Fruit fly (Drosophila melanogaster) whole organism, embryonic: ENCODE measurements around the gene CG18649.

Source experiments
- Asciz ChIP-seq: fragments of 200-800 bp; sonication (Bioruptor generic); optimal IDR thresholded peaks from 2 replicates; lab custom pipeline; 2017; ENCODE audit warnings: missing biosample characterization, mild to moderate bottlenecking, missing genetic modification characterization, missing genetic modification reagents
- C15 ChIP-seq: fragments of 200-800 bp; sonication (Bioruptor generic); IDR thresholded peaks from 3 replicates; pipeline ENCODE4 v1.3.6; 2022; ENCODE audit warnings: missing biosample characterization, missing genetic modification characterization
- CG10543 ChIP-seq: fragments of 200-800 bp; sonication (Bioruptor generic); optimal IDR thresholded peaks from 3 replicates; lab custom pipeline; 2017; ENCODE audit warnings: missing biosample characterization, mild to moderate bottlenecking, missing genetic modification characterization, moderate library complexity
- CG11093 ChIP-seq: fragments of 200-800 bp; sonication (Bioruptor generic); IDR thresholded peaks from 3 replicates; pipeline ENCODE4 v1.3.6; 2022; ENCODE audit warnings: missing biosample characterization, missing genetic modification characterization
- CG12236 ChIP-seq: fragments of 200-800 bp; sonication (Bioruptor generic); optimal IDR thresholded peaks from 2 replicates; lab custom pipeline; 2016; ENCODE audit warnings: missing biosample characterization, missing genetic modification characterization
- CG12391 ChIP-seq: fragments of 200-800 bp; sonication (Bioruptor generic); optimal IDR thresholded peaks from 3 replicates; lab custom pipeline; 2018; ENCODE audit warnings: missing biosample characterization, mild to moderate bottlenecking, missing genetic modification characterization, moderate library complexity
- CG1603 ChIP-seq: fragments of 200-800 bp; sonication (Bioruptor generic); optimal IDR thresholded peaks from 2 replicates; lab custom pipeline; 2019; ENCODE audit warnings: missing biosample characterization, mild to moderate bottlenecking, missing genetic modification characterization, moderate library complexity
- CG17186 ChIP-seq: fragments of 200-800 bp; sonication (Bioruptor generic); optimal IDR thresholded peaks from 3 replicates; lab custom pipeline; 2017; ENCODE audit warnings: missing biosample characterization, missing genetic modification reagents, missing genetic modification characterization
- CG17359 ChIP-seq: fragments of 200-800 bp; sonication (Bioruptor generic); optimal IDR thresholded peaks from 3 replicates; lab custom pipeline; 2018; ENCODE audit warnings: missing biosample characterization, mild to moderate bottlenecking, missing genetic modification characterization, moderate library complexity
- CG17361 ChIP-seq: fragments of 200-800 bp; sonication (Bioruptor generic); IDR thresholded peaks from 3 replicates; pipeline ENCODE4 v1.3.6; 2022; ENCODE audit warnings: missing biosample characterization, missing genetic modification characterization
- CG17802 ChIP-seq: fragments of 200-800 bp; sonication (Bioruptor generic); optimal IDR thresholded peaks from 2 replicates; lab custom pipeline; 2018; ENCODE audit warnings: missing biosample characterization, mild to moderate bottlenecking, missing genetic modification characterization, moderate library complexity
- CG30403 ChIP-seq: fragments of 200-800 bp; sonication (Bioruptor generic); optimal IDR thresholded peaks from 3 replicates; lab custom pipeline; 2016; ENCODE audit warnings: missing biosample characterization, missing genetic modification characterization
- CG30431 ChIP-seq: fragments of 200-800 bp; sonication (Bioruptor generic); optimal IDR thresholded peaks from 2 replicates; lab custom pipeline; 2017; ENCODE audit warnings: missing biosample characterization, missing genetic modification characterization
- CG4328 ChIP-seq: fragments of 200-800 bp; sonication (Bioruptor generic); optimal IDR thresholded peaks from 3 replicates; lab custom pipeline; 2017; ENCODE audit warnings: missing biosample characterization, missing genetic modification reagents, missing genetic modification characterization
- CG4854 ChIP-seq: fragments of 200-800 bp; sonication (Bioruptor generic); optimal IDR thresholded peaks from 2 replicates; lab custom pipeline; 2016; ENCODE audit warnings: missing biosample characterization, missing genetic modification characterization, inconsistent platforms
- CG7357 ChIP-seq: fragments of 200-800 bp; sonication (Bioruptor generic); IDR thresholded peaks from 3 replicates; pipeline ENCODE4 v1.3.6; 2022; ENCODE audit warnings: missing biosample characterization, missing genetic modification characterization
- CG7556 ChIP-seq: fragments of 200-800 bp; sonication (Bioruptor generic); optimal IDR thresholded peaks from 2 replicates; lab custom pipeline; 2017; ENCODE audit warnings: missing biosample characterization, mild to moderate bottlenecking, missing genetic modification characterization
- CG8290 ChIP-seq, 3 experiments: fragments of 200-800 bp; sonication (Bioruptor generic); optimal IDR thresholded peaks; 2 replicates each; lab custom pipeline; 2016 to 2019; ENCODE audit warnings: missing biosample characterization in 3 of 3, missing genetic modification characterization in 3 of 3, mild to moderate bottlenecking in 2 of 3, moderate library complexity in 1 of 3
- CG8765 ChIP-seq: fragments of 200-800 bp; sonication (Bioruptor generic); IDR thresholded peaks from 2 replicates; pipeline ENCODE4 v1.3.6; 2022; ENCODE audit warnings: missing biosample characterization, missing genetic modification characterization
- Dek ChIP-seq: fragments of 200-800 bp; sonication (Bioruptor generic); optimal IDR thresholded peaks from 3 replicates; lab custom pipeline; 2019; ENCODE audit warnings: missing biosample characterization, mild to moderate bottlenecking, missing genetic modification characterization, moderate library complexity
- Dfd ChIP-seq, 2 experiments: fragments of >200 bp; optimal IDR thresholded peaks; 2 replicates each; lab custom pipeline; 2017; ENCODE audit warnings: missing biosample characterization in 2 of 2, missing genetic modification characterization in 2 of 2
- Elba2 ChIP-seq: fragments of 200-800 bp; sonication (Bioruptor generic); optimal IDR thresholded peaks from 3 replicates; lab custom pipeline; 2016; ENCODE audit warnings: missing biosample characterization, missing genetic modification characterization
- HHEX ChIP-seq: fragments of 200-800 bp; sonication (Bioruptor generic); optimal IDR thresholded peaks from 3 replicates; lab custom pipeline; 2017; ENCODE audit warnings: missing biosample characterization, mild to moderate bottlenecking, missing genetic modification characterization, missing genetic modification reagents
- Hr78 ChIP-seq, 2 experiments: fragments of 200-800 bp in 1 of 2; fragments of >200 bp in 1 of 2; sonication (Bioruptor generic) in 1 of 2; optimal IDR thresholded peaks; 2 replicates each; lab custom pipeline; 2017 to 2019; ENCODE audit warnings: missing biosample characterization in 2 of 2, missing genetic modification characterization in 2 of 2, mild to moderate bottlenecking in 1 of 2, moderate library complexity in 1 of 2
- Lhr ChIP-seq: fragments of 200-800 bp; sonication (Bioruptor generic); optimal IDR thresholded peaks from 3 replicates; lab custom pipeline; 2017; ENCODE audit warnings: mild to moderate bottlenecking, missing biosample characterization, missing genetic modification reagents, missing genetic modification characterization
- Myb ChIP-seq: fragments of 200-800 bp; sonication (Bioruptor generic); optimal IDR thresholded peaks from 2 replicates; lab custom pipeline; 2016; ENCODE audit warnings: missing biosample characterization, missing genetic modification characterization
- NC2β ChIP-seq: fragments of 200-800 bp; sonication (Bioruptor generic); optimal IDR thresholded peaks from 2 replicates; lab custom pipeline; 2016; ENCODE audit warnings: missing biosample characterization, missing genetic modification characterization
- Poxn ChIP-seq: fragments of 200-800 bp; sonication (Bioruptor generic); IDR thresholded peaks from 2 replicates; pipeline ENCODE4 v1.3.6; 2022; ENCODE audit warnings: missing biosample characterization, missing genetic modification characterization
- Rx ChIP-seq: fragments of 200-800 bp; sonication (Bioruptor generic); IDR thresholded peaks from 2 replicates; pipeline ENCODE4 v1.3.6; 2022; ENCODE audit warnings: missing biosample characterization, missing genetic modification characterization
- Taf1 ChIP-seq: fragments of 200-800 bp; sonication (Bioruptor generic); IDR thresholded peaks from 2 replicates; pipeline ENCODE4 v1.3.6; 2022; ENCODE audit warnings: missing biosample characterization, missing genetic modification characterization
- amos ChIP-seq: fragments of 200-800 bp; sonication (Bioruptor generic); IDR thresholded peaks from 2 replicates; pipeline ENCODE4 v1.3.6; 2022; ENCODE audit warnings: missing biosample characterization, missing genetic modification characterization; ENCODE audit not compliant: partially characterized antibody
- br ChIP-seq: fragments of >200 bp; optimal IDR thresholded peaks from 2 replicates; lab custom pipeline; 2017
- bsh ChIP-seq, 2 experiments: fragments of 200-800 bp; sonication (Bioruptor generic); optimal IDR thresholded peaks; 2 replicates each; lab custom pipeline; 2017 to 2018; ENCODE audit warnings: mild to moderate bottlenecking in 2 of 2, missing biosample characterization in 2 of 2, missing genetic modification characterization in 2 of 2, moderate library complexity in 1 of 2
- ci ChIP-seq: fragments of 200-800 bp; sonication (Bioruptor generic); IDR thresholded peaks from 3 replicates; pipeline ENCODE4 v1.3.6; 2022; ENCODE audit warnings: missing biosample characterization, missing genetic modification characterization
- dimm ChIP-seq: fragments of 200-800 bp; sonication (Bioruptor generic); IDR thresholded peaks from 2 replicates; pipeline ENCODE4 v1.3.6; 2022; ENCODE audit warnings: missing biosample characterization, missing genetic modification characterization
- dysf ChIP-seq: fragments of 200-800 bp; sonication (Bioruptor generic); IDR thresholded peaks from 3 replicates; pipeline ENCODE4 v1.3.6; 2022; ENCODE audit warnings: missing biosample characterization, missing genetic modification characterization
- esg ChIP-seq: fragments of 200-800 bp; sonication (Bioruptor generic); conservative IDR thresholded peaks from 2 replicates; pipeline ENCODE4 v1.3.6; 2022; ENCODE audit warnings: missing biosample characterization, missing genetic modification characterization
- eyg ChIP-seq: fragments of 200-800 bp; sonication (Bioruptor generic); optimal IDR thresholded peaks from 3 replicates; lab custom pipeline; 2016; ENCODE audit warnings: missing biosample characterization, missing genetic modification characterization
- gcm ChIP-seq: fragments of 200-800 bp; sonication (Bioruptor generic); optimal IDR thresholded peaks from 2 replicates; lab custom pipeline; 2019; ENCODE audit warnings: missing biosample characterization, mild to moderate bottlenecking, missing genetic modification characterization, moderate library complexity
- gro ChIP-seq: fragments of 200-800 bp; sonication (Bioruptor generic); optimal IDR thresholded peaks from 2 replicates; lab custom pipeline; 2016; ENCODE audit warnings: missing biosample characterization, missing genetic modification characterization
- gt ChIP-seq: fragments of 200-800 bp; sonication (Bioruptor generic); IDR thresholded peaks from 2 replicates; pipeline ENCODE4 v1.3.6; 2022; ENCODE audit warnings: missing biosample characterization, missing genetic modification characterization
- inv ChIP-seq: fragments of 200-800 bp; sonication (Bioruptor generic); IDR thresholded peaks from 2 replicates; pipeline ENCODE4 v1.3.6; 2022; ENCODE audit warnings: missing biosample characterization, missing genetic modification characterization; ENCODE audit not compliant: partially characterized antibody
- ken ChIP-seq: fragments of 200-800 bp; sonication (Bioruptor generic); IDR thresholded peaks from 3 replicates; pipeline ENCODE4 v1.3.6; 2022; ENCODE audit warnings: missing biosample characterization, missing genetic modification characterization
- nerfin-2 ChIP-seq: fragments of 200-800 bp; sonication (Bioruptor generic); IDR thresholded peaks from 2 replicates; pipeline ENCODE4 v1.3.6; 2022; ENCODE audit warnings: missing biosample characterization, missing genetic modification characterization; ENCODE audit not compliant: partially characterized antibody
- nmo ChIP-seq: fragments of 200-800 bp; sonication (Bioruptor generic); optimal IDR thresholded peaks from 2 replicates; lab custom pipeline; 2018; ENCODE audit warnings: missing biosample characterization, mild to moderate bottlenecking, missing genetic modification characterization, moderate library complexity
- p53 ChIP-seq: fragments of 200-800 bp; sonication (Bioruptor generic); optimal IDR thresholded peaks from 2 replicates; lab custom pipeline; 2016; ENCODE audit warnings: missing biosample characterization, missing genetic modification characterization
- pnt ChIP-seq: fragments of 200-800 bp; sonication (Bioruptor generic); optimal IDR thresholded peaks from 3 replicates; lab custom pipeline; 2016; ENCODE audit warnings: missing biosample characterization, missing genetic modification characterization
- repo ChIP-seq: fragments of 200-800 bp; sonication (Bioruptor generic); optimal IDR thresholded peaks from 2 replicates; lab custom pipeline; 2016; ENCODE audit warnings: missing biosample characterization, missing genetic modification characterization
- run ChIP-seq: fragments of 200-800 bp; sonication (Bioruptor generic); optimal IDR thresholded peaks from 3 replicates; lab custom pipeline; 2018; ENCODE audit warnings: missing biosample characterization, mild to moderate bottlenecking, missing genetic modification characterization
- sd ChIP-seq: fragments of 200-800 bp; sonication (Bioruptor generic); optimal IDR thresholded peaks from 3 replicates; lab custom pipeline; 2018; ENCODE audit warnings: missing biosample characterization, mild to moderate bottlenecking, missing genetic modification characterization, moderate library complexity
- sob ChIP-seq: fragments of 200-800 bp; sonication (Bioruptor generic); IDR thresholded peaks from 2 replicates; pipeline ENCODE4 v1.3.6; 2022; ENCODE audit warnings: missing biosample characterization, missing genetic modification characterization
- usp ChIP-seq: fragments of >200 bp; optimal IDR thresholded peaks from 2 replicates; lab custom pipeline; 2017; ENCODE audit warnings: missing biosample characterization, missing genetic modification characterization

CG18649 gene

dm6 chr3L:15006825-15007224 lies 47.1 kb downstream of the CG18649 start (continued):
- TF ChIP-seq usp: no peak
- no peak for TF ChIP-seq repo (GFP tag; lab: Kevin White, UChicago)
- no peak for TF ChIP-seq Poxn (GFP tag; lab: Robert Waterston, UW)
- no peak for TF ChIP-seq Taf1 (GFP tag; lab: Robert Waterston, UW)
- no peak for TF ChIP-seq CG8290 (GFP tag; optimal IDR thresholded peaks at IDR 0.05; lab: Kevin White, UChicago)
- no peak for TF ChIP-seq CG8290 (tag; optimal IDR thresholded peaks at IDR 0.05; lab: Kevin White, UChicago)
- no peak for TF ChIP-seq Dfd (GFP tag; optimal IDR thresholded peaks at IDR 0.05; lab: Kevin White, UChicago)
- TF ChIP-seq CG7556 (GFP tag; lab: Kevin White, UChicago): no peak
- TF ChIP-seq gcm (GFP tag; lab: Kevin White, UChicago): no peak
- no peak for TF ChIP-seq dysf (GFP tag; lab: Robert Waterston, UW)
- no peak for TF ChIP-seq inv (GFP tag; lab: Robert Waterston, UW)
- no peak for TF ChIP-seq p53
- peak; percentile 9 for TF ChIP-seq CG12391 (tag; lab: Kevin White, UChicago)
- no peak for TF ChIP-seq Elba2
- no peak for TF ChIP-seq CG12236 (GFP tag; lab: Kevin White, UChicago)
- no peak for TF ChIP-seq gt (GFP tag; lab: Robert Waterston, UW)
- no peak for TF ChIP-seq NC2β
- no peak for TF ChIP-seq esg (GFP tag; lab: Robert Waterston, UW)
- no peak for TF ChIP-seq CG17186
- TF ChIP-seq pnt: no peak
- peak; percentile 15 for TF ChIP-seq CG30403
- TF ChIP-seq br: no peak
- no peak for TF ChIP-seq CG8765 (GFP tag; lab: Robert Waterston, UW)
- TF ChIP-seq amos (GFP tag; lab: Robert Waterston, UW): no peak
- no peak for TF ChIP-seq run (tag; lab: Kevin White, UChicago)
- no peak for TF ChIP-seq CG30431 (GFP tag; lab: Kevin White, UChicago)
- TF ChIP-seq CG1603: peak; percentile 66
- no peak for TF ChIP-seq CG4328
- no peak for TF ChIP-seq dimm
- TF ChIP-seq Myb: no peak
- TF ChIP-seq gro (GFP tag; lab: Kevin White, UChicago): no peak
- 0 out of 3 replicates have a peak, but pooled peaks have one; percentile 30 for TF ChIP-seq CG17361
- TF ChIP-seq Lhr (GFP tag; lab: Kevin White, UChicago): no peak
- no peak for TF ChIP-seq Asciz
- peak; percentile 36 to 45 for TF ChIP-seq bsh (GFP tag; optimal IDR thresholded peaks at IDR 0.05; lab: Kevin White, UChicago)
- TF ChIP-seq CG17359 (tag; lab: Kevin White, UChicago): peak; percentile 7
- no peak for TF ChIP-seq nerfin-2 (GFP tag; lab: Robert Waterston, UW)
- no peak for TF ChIP-seq sob
- no peak for TF ChIP-seq CG4854 (GFP tag; lab: Kevin White, UChicago)
- no peak for TF ChIP-seq sd (tag; lab: Kevin White, UChicago)
- no peak for TF ChIP-seq ken (GFP tag; lab: Robert Waterston, UW)
- no peak for TF ChIP-seq ci
- TF ChIP-seq eyg (GFP tag; lab: Kevin White, UChicago): no peak
- no peak for TF ChIP-seq CG7357
- TF ChIP-seq CG11093 (GFP tag; lab: Robert Waterston, UW): no peak
- TF ChIP-seq C15 (GFP tag; lab: Robert Waterston, UW): no peak
- no peak for TF ChIP-seq Rx (GFP tag; lab: Robert Waterston, UW)
- peak; percentile 2 for TF ChIP-seq nmo
- TF ChIP-seq CG10543 (GFP tag; lab: Kevin White, UChicago): no peak
- no peak for TF ChIP-seq CG17802 (tag; lab: Kevin White, UChicago)
- TF ChIP-seq Hr78 (GFP tag; optimal IDR thresholded peaks at IDR 0.05; lab: Kevin White, UChicago): no peak
- TF ChIP-seq HHEX: no peak
- no peak for TF ChIP-seq Dek (tag; lab: Kevin White, UChicago)
